Worm (Caenorhabditis elegans) whole organism, L1 larva: ENCODE results near the gene znf-598.
"Not testable (repeated sequence)": the region's sequence is repeated elsewhere in the genome, so short reads cannot be mapped to it uniquely, and the experiment has no call there.

ENCODE experiments used
- C16A3.4 ChIP-seq: fragments of 150-350 bp; optimal IDR thresholded peaks from 2 replicates; lab custom pipeline; 2014; ENCODE audit warnings: missing biosample characterization, missing genetic modification characterization
- aly-2 ChIP-seq: fragments of 150-350 bp; optimal IDR thresholded peaks from 2 replicates; lab custom pipeline; 2014; ENCODE audit warnings: missing biosample characterization, missing genetic modification characterization
- ceh-82 ChIP-seq, 3 experiments: fragments of 150-350 bp in 1 of 3; sonication (generic microtip) in 2 of 3; optimal IDR thresholded peaks; 2 replicates each; lab custom pipeline; 2014 to 2017; ENCODE audit warnings: missing biosample characterization in 3 of 3, missing genetic modification characterization in 3 of 3
- dsc-1 ChIP-seq: sonication (generic microtip); optimal IDR thresholded peaks from 2 replicates; lab custom pipeline; 2016; ENCODE audit warnings: mild to moderate bottlenecking, missing genetic modification characterization, missing compliant biosample characterization
- lin-35 ChIP-seq, 2 experiments: fragments of 150-350 bp; optimal IDR thresholded peaks; 2 replicates each; lab custom pipeline; 2014; ENCODE audit warnings: missing biosample characterization in 2 of 2, missing genetic modification characterization in 2 of 2, missing genetic modification reagents in 2 of 2
- lsy-2 ChIP-seq, 2 experiments: fragments of 150-350 bp; optimal IDR thresholded peaks; 2 replicates each; lab custom pipeline; 2014; ENCODE audit warnings: missing biosample characterization in 2 of 2, missing genetic modification characterization in 2 of 2
- pqm-1 ChIP-seq: sonication (generic microtip); optimal IDR thresholded peaks from 3 replicates; lab custom pipeline; 2017; ENCODE audit warnings: missing biosample characterization, missing genetic modification characterization
- snpc-4 ChIP-seq: fragments of 150-350 bp; optimal IDR thresholded peaks from 2 replicates; lab custom pipeline; 2014; ENCODE audit warnings: missing biosample characterization, missing genetic modification characterization

ce11 chrII:7042090-7042489, 16.5 kb downstream of the znf-598 start:
- TF ChIP-seq pqm-1 (tag; lab: Kevin White, UChicago); lin-35 (GFP tag; optimal IDR thresholded peaks at IDR 0.05; lab: Kevin White, UChicago); ceh-82 (tag; optimal IDR thresholded peaks at IDR 0.05; lab: Kevin White, UChicago); C16A3.4 (tag; lab: Kevin White, UChicago); snpc-4; aly-2; lsy-2 (tag; optimal IDR thresholded peaks at IDR 0.05; lab: Kevin White, UChicago); dsc-1 (tag; lab: Kevin White, UChicago): not testable (repeated sequence)
